Worm (Caenorhabditis elegans) whole organism, mixed stage, embryonic: ENCODE data around the gene srh-248.
"Not testable (repeated sequence)": the region's sequence is repeated elsewhere in the genome, so short reads cannot be mapped to it uniquely, and the experiment has no call there.

Experiments used
- M03D4.4 ChIP-seq: sonication (generic microtip); optimal IDR thresholded peaks from 2 replicates; lab custom pipeline; 2017; ENCODE audit warnings: mild to moderate bottlenecking, missing genetic modification characterization, missing compliant biosample characterization
- bed-3 ChIP-seq: fragments of 200-800 bp; sonication (Bioruptor generic); optimal IDR thresholded peaks from 3 replicates; lab custom pipeline; 2018; ENCODE audit warnings: mild to moderate bottlenecking, missing genetic modification characterization, moderate library complexity, missing compliant biosample characterization
- blmp-1 ChIP-seq: fragments of 150-350 bp; optimal IDR thresholded peaks from 2 replicates; lab custom pipeline; 2014; ENCODE audit warnings: missing biosample characterization, missing genetic modification characterization
- ceh-39 ChIP-seq: fragments of 150-350 bp; optimal IDR thresholded peaks from 2 replicates; lab custom pipeline; 2014; ENCODE audit warnings: missing biosample characterization, missing genetic modification characterization
- ceh-43 ChIP-seq: fragments of 200-800 bp; sonication (Bioruptor generic); optimal IDR thresholded peaks from 2 replicates; lab custom pipeline; 2018; ENCODE audit warnings: mild to moderate bottlenecking, missing genetic modification characterization, moderate library complexity, missing compliant biosample characterization
- ceh-83 ChIP-seq: fragments of 200-800 bp; sonication (Bioruptor generic); optimal IDR thresholded peaks from 2 replicates; lab custom pipeline; 2018; ENCODE audit warnings: mild to moderate bottlenecking, missing genetic modification characterization, missing compliant biosample characterization
- ces-1 ChIP-seq: fragments of 150-350 bp; optimal IDR thresholded peaks from 2 replicates; lab custom pipeline; 2014; ENCODE audit warnings: missing biosample characterization, missing genetic modification reagents, missing genetic modification characterization
- drap-1 ChIP-seq: fragments of 200-800 bp; sonication (Bioruptor generic); optimal IDR thresholded peaks from 3 replicates; lab custom pipeline; 2018; ENCODE audit warnings: mild to moderate bottlenecking, missing genetic modification characterization, missing compliant biosample characterization
- elt-1 ChIP-seq: sonication (generic microtip); optimal IDR thresholded peaks from 2 replicates; lab custom pipeline; 2017; ENCODE audit warnings: missing genetic modification characterization, mild to moderate bottlenecking, missing compliant biosample characterization, antibody characterized with exemption, moderate library complexity, borderline replicate concordance; ENCODE audit not compliant: insufficient read depth
- elt-3 ChIP-seq: fragments of 150-350 bp; optimal IDR thresholded peaks from 2 replicates; lab custom pipeline; 2014; ENCODE audit warnings: missing biosample characterization, missing genetic modification characterization
- flh-1 ChIP-seq: fragments of 200-800 bp; sonication (Bioruptor generic); optimal IDR thresholded peaks from 2 replicates; lab custom pipeline; 2018; ENCODE audit warnings: mild to moderate bottlenecking, missing genetic modification characterization, moderate library complexity, missing compliant biosample characterization
- hlh-1 ChIP-seq: fragments of 150-350 bp; optimal IDR thresholded peaks from 2 replicates; lab custom pipeline; 2014; ENCODE audit warnings: missing biosample characterization, missing genetic modification reagents, missing genetic modification characterization
- lin-13 ChIP-seq: fragments of 150-350 bp; optimal IDR thresholded peaks from 2 replicates; lab custom pipeline; 2014; ENCODE audit warnings: missing biosample characterization, missing genetic modification characterization
- lsy-2 ChIP-seq: fragments of 150-350 bp; optimal IDR thresholded peaks from 2 replicates; lab custom pipeline; 2014; ENCODE audit warnings: missing biosample characterization, missing genetic modification characterization
- mab-5 ChIP-seq: fragments of 150-350 bp; optimal IDR thresholded peaks from 2 replicates; lab custom pipeline; 2014; ENCODE audit warnings: missing biosample characterization, missing genetic modification characterization
- mep-1 ChIP-seq: fragments of 150-350 bp; optimal IDR thresholded peaks from 2 replicates; lab custom pipeline; 2017; ENCODE audit warnings: missing biosample characterization, missing genetic modification reagents, missing genetic modification characterization, inconsistent platforms
- mls-2 ChIP-seq: sonication (generic microtip); optimal IDR thresholded peaks from 2 replicates; lab custom pipeline; 2016; ENCODE audit warnings: mild to moderate bottlenecking, missing genetic modification characterization, moderate library complexity, missing compliant biosample characterization
- nhr-12 ChIP-seq: fragments of 150-350 bp; optimal IDR thresholded peaks from 2 replicates; lab custom pipeline; 2014; ENCODE audit warnings: missing biosample characterization, missing genetic modification characterization
- nhr-2 ChIP-seq: fragments of 150-350 bp; optimal IDR thresholded peaks from 2 replicates; lab custom pipeline; 2014; ENCODE audit warnings: missing biosample characterization, missing genetic modification characterization
- nhr-237 ChIP-seq: fragments of 150-350 bp; optimal IDR thresholded peaks from 2 replicates; lab custom pipeline; 2014; ENCODE audit warnings: missing biosample characterization, missing genetic modification characterization
- nhr-76 ChIP-seq: sonication (generic microtip); optimal IDR thresholded peaks from 2 replicates; lab custom pipeline; 2017; ENCODE audit warnings: missing biosample characterization, missing genetic modification characterization
- pha-4 ChIP-seq: fragments of 150-350 bp; optimal IDR thresholded peaks from 2 replicates; lab custom pipeline; 2018; ENCODE audit warnings: missing biosample characterization, missing genetic modification reagents, missing genetic modification characterization
- sem-2 ChIP-seq: fragments of 200-800 bp; sonication (Bioruptor generic); optimal IDR thresholded peaks from 2 replicates; lab custom pipeline; 2018; ENCODE audit warnings: mild to moderate bottlenecking, missing genetic modification characterization, missing compliant biosample characterization
- sptf-1 ChIP-seq: sonication (generic microtip); optimal IDR thresholded peaks from 2 replicates; lab custom pipeline; 2017; ENCODE audit warnings: mild to moderate bottlenecking, missing genetic modification characterization, moderate library complexity, missing compliant biosample characterization
- tbx-8 ChIP-seq: fragments of 200-800 bp; sonication (Bioruptor generic); optimal IDR thresholded peaks from 2 replicates; lab custom pipeline; 2018; ENCODE audit warnings: mild to moderate bottlenecking, missing genetic modification characterization, moderate library complexity, missing compliant biosample characterization
- unc-120 ChIP-seq: sonication (generic microtip); optimal IDR thresholded peaks from 2 replicates; lab custom pipeline; 2017; ENCODE audit warnings: missing genetic modification characterization, missing compliant biosample characterization; ENCODE audit not compliant: poor library complexity, severe bottlenecking
- unc-39 ChIP-seq: fragments of 150-350 bp; optimal IDR thresholded peaks from 2 replicates; lab custom pipeline; 2014; ENCODE audit warnings: missing biosample characterization, missing genetic modification characterization
- unc-62 ChIP-seq: fragments of 150-350 bp; optimal IDR thresholded peaks from 2 replicates; lab custom pipeline; 2014; ENCODE audit warnings: missing biosample characterization, missing genetic modification reagents, missing genetic modification characterization
- zip-8 ChIP-seq: fragments of 150-350 bp; optimal IDR thresholded peaks from 2 replicates; lab custom pipeline; 2014; ENCODE audit warnings: missing biosample characterization, missing genetic modification characterization
- ztf-11 ChIP-seq: fragments of 150-350 bp; optimal IDR thresholded peaks from 2 replicates; lab custom pipeline; 2014; ENCODE audit warnings: missing biosample characterization, missing genetic modification characterization

srh-248 gene

DNA sequence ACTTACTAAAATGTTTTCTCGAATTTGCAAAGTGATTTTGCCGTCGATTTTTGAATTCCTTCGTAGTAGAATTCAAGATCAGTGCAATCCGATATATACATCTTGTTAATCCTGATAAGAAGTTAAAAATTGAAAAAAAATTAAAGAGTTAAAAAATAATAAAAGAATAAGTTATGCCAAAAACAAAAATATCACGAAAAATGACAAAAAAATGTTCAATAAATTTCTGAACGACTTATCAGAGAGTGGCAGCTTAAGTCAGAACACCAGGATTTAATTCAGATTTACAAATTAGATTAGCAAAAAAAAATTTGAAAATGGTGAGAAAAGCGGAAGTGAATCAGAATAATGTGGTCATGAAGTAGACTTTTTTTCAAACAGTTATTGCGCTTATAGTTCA is 20.0 kb upstream of the srh-248 start, which contains the start of gene srw-123:
srw-123 (minus strand) TSS at position 101 of the 400 bp plus-strand sequence.
- not testable (repeated sequence) for TF ChIP-seq sptf-1; nhr-76 (tag; lab: Kevin White, UChicago); unc-120 (tag; lab: Kevin White, UChicago)

DNA sequence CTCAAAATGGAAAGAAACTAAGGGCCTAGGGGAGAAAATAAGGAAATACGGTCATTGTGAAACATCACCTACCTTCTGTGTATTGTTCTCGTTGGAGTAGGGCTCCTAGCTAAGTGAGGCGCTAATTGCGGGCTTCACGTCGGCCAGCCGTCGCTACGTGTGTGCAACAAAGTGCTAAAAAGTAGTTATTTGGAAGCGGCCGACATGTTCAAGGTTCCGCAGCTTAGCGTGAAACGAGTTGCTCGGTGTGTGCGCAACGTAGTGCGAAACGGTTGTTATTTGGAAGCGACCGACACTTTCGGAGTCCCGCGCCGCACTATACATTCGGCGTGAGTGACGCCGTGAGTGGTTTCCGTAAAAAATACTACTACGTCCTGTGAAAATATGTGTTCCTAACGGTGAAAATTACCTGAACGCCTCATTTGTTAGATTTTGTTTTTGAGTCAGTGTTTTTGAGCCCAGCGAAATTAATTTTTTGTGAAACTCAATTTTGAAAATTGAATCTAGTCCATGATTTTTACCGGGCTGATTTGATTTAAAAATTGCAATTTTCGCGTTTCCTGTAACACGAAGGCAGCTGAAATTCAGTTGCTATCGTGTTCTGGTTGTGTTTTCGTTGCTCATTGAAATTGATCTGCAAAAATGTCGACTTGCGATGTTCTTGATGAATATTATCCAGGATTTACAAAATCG is 16.2 kb upstream of the srh-248 start, which contains the start of gene srw-129:
srw-129 (plus strand) TSS at position 643 of the 693 bp plus-strand sequence.
- TF ChIP-seq pha-4 (tag; lab: Kevin White, UChicago) = no peak
- no peak for TF ChIP-seq drap-1
- no peak for TF ChIP-seq bed-3 (GFP tag; lab: Kevin White, UChicago)
- TF ChIP-seq ztf-11 (tag; lab: Kevin White, UChicago) = no peak
- no peak for TF ChIP-seq elt-3
- TF ChIP-seq nhr-12 (tag; lab: Kevin White, UChicago) = no peak
- no peak for TF ChIP-seq sem-2 (GFP tag; lab: Kevin White, UChicago)
- no peak for TF ChIP-seq zip-8 (tag; lab: Kevin White, UChicago)
- TF ChIP-seq ceh-43 (GFP tag; lab: Kevin White, UChicago) = no peak
- no peak for TF ChIP-seq M03D4.4 (tag; lab: Kevin White, UChicago)
- no peak for TF ChIP-seq blmp-1 (tag; lab: Kevin White, UChicago)
- TF ChIP-seq nhr-76 (tag; lab: Kevin White, UChicago) = no peak
- no peak for TF ChIP-seq unc-39
- TF ChIP-seq nhr-237 (tag; lab: Kevin White, UChicago) = no peak
- TF ChIP-seq mab-5 = no peak
- no peak for TF ChIP-seq elt-1 (tag; lab: Kevin White, UChicago)
- no peak for TF ChIP-seq ceh-39 (tag; lab: Kevin White, UChicago)
- no peak for TF ChIP-seq lin-13 (tag; lab: Kevin White, UChicago)

ce11 chrV:2964786-2965185 is 9.5 kb upstream of the srh-248 start, which contains the start of gene srh-88:
srh-88 (minus strand) TSS chrV:2964886.
- no peak for TF ChIP-seq nhr-2 (tag; lab: Kevin White, UChicago)

ce11 chrV:2962960-2963359 is 7.7 kb upstream of the srh-248 start, which contains the start of gene srw-138:
srw-138 (minus strand) TSS chrV:2963060.
- no peak for TF ChIP-seq blmp-1 (tag; lab: Kevin White, UChicago)
- TF ChIP-seq nhr-76 (tag; lab: Kevin White, UChicago) = no peak
- TF ChIP-seq ceh-83 (GFP tag; lab: Kevin White, UChicago) = no peak
- no peak for TF ChIP-seq ceh-43 (GFP tag; lab: Kevin White, UChicago)
- TF ChIP-seq drap-1 = no peak
- no peak for TF ChIP-seq flh-1 (GFP tag; lab: Kevin White, UChicago)

- TF ChIP-seq ceh-83 (GFP tag; lab: Kevin White, UChicago) = no peak
Measured at ce11 chrV:2960894-2961293, 5.7 kb upstream of the srh-248 start, which contains the start of gene srw-144. srw-144 (minus strand) TSS chrV:2960994.

- TF ChIP-seq lsy-2 = no peak
- TF ChIP-seq unc-120 (tag; lab: Kevin White, UChicago) = no peak
- no peak for TF ChIP-seq ceh-83 (GFP tag; lab: Kevin White, UChicago)
- no peak for TF ChIP-seq ces-1 (GFP tag; lab: Kevin White, UChicago)
- TF ChIP-seq unc-62 = no peak
- TF ChIP-seq mep-1 (tag; lab: Kevin White, UChicago) = no peak
- TF ChIP-seq mls-2 = no peak
- TF ChIP-seq nhr-76 (tag; lab: Kevin White, UChicago) = no peak
- TF ChIP-seq drap-1 = no peak
- no peak for TF ChIP-seq ceh-43 (GFP tag; lab: Kevin White, UChicago)
- no peak for TF ChIP-seq hlh-1 (tag; lab: Kevin White, UChicago)
- no peak for TF ChIP-seq pha-4 (tag; lab: Kevin White, UChicago)
- TF ChIP-seq nhr-12 (tag; lab: Kevin White, UChicago) = no peak
- no peak for TF ChIP-seq tbx-8 (GFP tag; lab: Kevin White, UChicago)
Measured at ce11 chrV:2958202-2958601, 3.0 kb upstream of the srh-248 start, which contains the start of gene srw-142. srw-142 (minus strand) TSS chrV:2958302.
